Fruit fly (Drosophila melanogaster) whole organism, wandering third instar larva: ENCODE results near the gene Adsl.
A peak's percentile ranks its signal among the peaks of the same experiment; 100 is the strongest.

Experiments
- Abd-B ChIP-seq: fragments of >200 bp; optimal IDR thresholded peaks from 2 replicates; lab custom pipeline; 2017; ENCODE audit warnings: missing biosample characterization, missing genetic modification characterization
- CG9705 ChIP-seq: fragments of 200-800 bp; sonication (Bioruptor generic); optimal IDR thresholded peaks from 2 replicates; lab custom pipeline; 2018; ENCODE audit warnings: missing biosample characterization, mild to moderate bottlenecking, missing genetic modification characterization
- CrebA ChIP-seq: fragments of 200-800 bp; sonication (Bioruptor generic); optimal IDR thresholded peaks from 2 replicates; lab custom pipeline; 2016; ENCODE audit warnings: missing biosample characterization, mild to moderate bottlenecking, missing genetic modification characterization, borderline replicate concordance
- Dif ChIP-seq: fragments of 200-275, 200-300 bp; sonication (Bioruptor generic); optimal IDR thresholded peaks from 2 replicates; lab custom pipeline; 2018; ENCODE audit warnings: missing biosample characterization, missing genetic modification characterization; ENCODE audit not compliant: partially characterized antibody
- GATAd ChIP-seq: sonication (Bioruptor generic); optimal IDR thresholded peaks from 2 replicates; lab custom pipeline; 2016; ENCODE audit warnings: missing biosample characterization, missing genetic modification characterization
- HLH106 ChIP-seq: fragments of 200-800 bp; optimal IDR thresholded peaks from 3 replicates; lab custom pipeline; 2019; ENCODE audit warnings: missing biosample characterization, mild to moderate bottlenecking, missing genetic modification characterization, moderate library complexity
- Hr78 ChIP-seq: fragments of >200 bp; optimal IDR thresholded peaks from 2 replicates; lab custom pipeline; 2017; ENCODE audit warnings: missing biosample characterization, missing genetic modification characterization
- Hr83 ChIP-seq: fragments of 200-300 bp; sonication (Bioruptor generic); optimal IDR thresholded peaks from 2 replicates; lab custom pipeline; 2016; ENCODE audit warnings: missing biosample characterization, mild to moderate bottlenecking, missing genetic modification characterization, moderate library complexity; ENCODE audit not compliant: poor library complexity, severe bottlenecking
- Mio ChIP-seq: sonication (Bioruptor generic); optimal IDR thresholded peaks from 2 replicates; lab custom pipeline; 2016; ENCODE audit warnings: missing biosample characterization, missing genetic modification characterization
- N ChIP-seq: fragments of >200 bp; optimal IDR thresholded peaks from 2 replicates; lab custom pipeline; 2018; ENCODE audit warnings: missing biosample characterization, missing external identifiers, missing genetic modification characterization
- OdsH ChIP-seq: fragments of 200-800 bp; sonication (Bioruptor generic); optimal IDR thresholded peaks from 2 replicates; lab custom pipeline; 2016; ENCODE audit warnings: missing biosample characterization, mild to moderate bottlenecking, missing genetic modification characterization
- Rel ChIP-seq, 2 experiments: fragments of 200-800 bp; sonication (Bioruptor generic) in 1 of 2; optimal IDR thresholded peaks; 2 replicates in 1 of 2; 3 replicates in 1 of 2; lab custom pipeline; 2016 to 2019; ENCODE audit warnings: mild to moderate bottlenecking in 2 of 2, missing biosample characterization in 2 of 2, missing genetic modification characterization in 2 of 2, moderate library complexity in 1 of 2
- Sp1 ChIP-seq: fragments of 200-800 bp; sonication (Bioruptor generic); optimal IDR thresholded peaks from 3 replicates; lab custom pipeline; 2019; ENCODE audit warnings: missing biosample characterization, mild to moderate bottlenecking, missing genetic modification characterization, moderate library complexity
- Vsx2 ChIP-seq: fragments of 200-300, 225-300 bp; sonication (Bioruptor generic); optimal IDR thresholded peaks from 2 replicates; lab custom pipeline; 2018; ENCODE audit warnings: missing biosample characterization, missing genetic modification characterization; ENCODE audit not compliant: partially characterized antibody
- brk ChIP-seq: fragments of 200-800 bp; sonication (Bioruptor generic); optimal IDR thresholded peaks from 2 replicates; lab custom pipeline; 2016; ENCODE audit warnings: missing biosample characterization, mild to moderate bottlenecking, missing genetic modification characterization
- dl ChIP-seq, 2 experiments: fragments of 175-275, 200-275 bp in 1 of 2; fragments of 200-275 bp in 1 of 2; sonication (Bioruptor generic); optimal IDR thresholded peaks; lab custom pipeline; 2018; ENCODE audit warnings: mild to moderate bottlenecking in 2 of 2, missing biosample characterization in 2 of 2, missing genetic modification characterization in 2 of 2, moderate library complexity in 2 of 2; ENCODE audit not compliant: partially characterized antibody in 2 of 2, insufficient read depth in 1 of 2
- dmrt93B ChIP-seq: fragments of 200-800 bp; sonication (Bioruptor generic); optimal IDR thresholded peaks from 2 replicates; lab custom pipeline; 2018; ENCODE audit warnings: missing biosample characterization, mild to moderate bottlenecking, missing genetic modification characterization
- dsf ChIP-seq: sonication (Bioruptor generic); optimal IDR thresholded peaks from 2 replicates; lab custom pipeline; 2016; ENCODE audit warnings: missing biosample characterization, missing genetic modification characterization, borderline replicate concordance
- ey ChIP-seq: fragments of 200-800 bp; sonication (Bioruptor generic); optimal IDR thresholded peaks from 2 replicates; lab custom pipeline; 2016; ENCODE audit warnings: missing biosample characterization, missing genetic modification characterization
- foxo ChIP-seq, 2 experiments: fragments of 200-800 bp; sonication (Bioruptor generic); optimal IDR thresholded peaks; 2 replicates in 1 of 2; 3 replicates in 1 of 2; lab custom pipeline; 2016 to 2017; ENCODE audit warnings: missing biosample characterization in 2 of 2, missing genetic modification characterization in 2 of 2
- fru ChIP-seq: fragments of 200-800 bp; sonication (Bioruptor generic); optimal IDR thresholded peaks from 3 replicates; lab custom pipeline; 2016; ENCODE audit warnings: missing biosample characterization, mild to moderate bottlenecking, missing genetic modification characterization
- h ChIP-seq: fragments of 200-800 bp; sonication (Bioruptor generic); optimal IDR thresholded peaks from 3 replicates; lab custom pipeline; 2016; ENCODE audit warnings: missing biosample characterization, mild to moderate bottlenecking, missing genetic modification characterization
- jim ChIP-seq: fragments of 175-275, 200-325 bp; sonication (Bioruptor generic); optimal IDR thresholded peaks from 2 replicates; lab custom pipeline; 2016; ENCODE audit warnings: missing biosample characterization, mild to moderate bottlenecking, missing genetic modification characterization
- lola ChIP-seq: fragments of >200 bp; optimal IDR thresholded peaks from 2 replicates; lab custom pipeline; 2017; ENCODE audit warnings: missing biosample characterization, missing genetic modification characterization
- pan ChIP-seq: fragments of >200 bp; optimal IDR thresholded peaks from 2 replicates; lab custom pipeline; 2017
- psq ChIP-seq: fragments of 200-800 bp; sonication (Bioruptor generic); optimal IDR thresholded peaks from 3 replicates; lab custom pipeline; 2017; ENCODE audit warnings: missing biosample characterization, mild to moderate bottlenecking, missing genetic modification characterization, moderate library complexity
- sv ChIP-seq: fragments of 200-800 bp; sonication (Bioruptor generic); optimal IDR thresholded peaks from 3 replicates; lab custom pipeline; 2016; ENCODE audit warnings: missing biosample characterization, missing genetic modification characterization
- usp ChIP-seq: fragments of >200 bp; optimal IDR thresholded peaks from 2 replicates; lab custom pipeline; 2017; ENCODE audit warnings: missing biosample characterization, missing genetic modification characterization
- woc ChIP-seq: sonication (Bioruptor generic); optimal IDR thresholded peaks from 2 replicates; lab custom pipeline; 2016; ENCODE audit warnings: missing biosample characterization, mild to moderate bottlenecking, missing genetic modification characterization

The Adsl gene

dm6 chr3R:17062705-17063104 lies 41.8 kb upstream of the Adsl start:
- TF ChIP-seq pan (lab: Kevin White, UChicago) (no peak), Dif (GFP tag; lab: Kevin White, UChicago) (peak; percentile 27), dsf (no peak), sv (no peak), HLH106 (tag; lab: Kevin White, UChicago) (no peak), Mio (no peak)

- no peak for TF ChIP-seq woc (GFP tag; lab: Kevin White, UChicago)
- no peak for TF ChIP-seq ey (GFP tag; lab: Kevin White, UChicago)
- TF ChIP-seq HLH106 (tag; lab: Kevin White, UChicago) = peak; percentile 2
- TF ChIP-seq Dif (GFP tag; lab: Kevin White, UChicago) = peak; percentile 56
- TF ChIP-seq Rel (GFP tag; optimal IDR thresholded peaks at IDR 0.05; lab: Kevin White, UChicago) = peak; percentile 61
- no peak for TF ChIP-seq Rel (tag; optimal IDR thresholded peaks at IDR 0.05; lab: Kevin White, UChicago)
- TF ChIP-seq usp (GFP tag; lab: Kevin White, UChicago) = no peak
- TF ChIP-seq brk (GFP tag; lab: Kevin White, UChicago) = peak; percentile 79
- no peak for TF ChIP-seq sv
- peak; percentile 29 for TF ChIP-seq Vsx2 (GFP tag; lab: Kevin White, UChicago)
- no peak for TF ChIP-seq N
- TF ChIP-seq GATAd (GFP tag; lab: Kevin White, UChicago) = no peak
- TF ChIP-seq fru (GFP tag; lab: Kevin White, UChicago) = peak; percentile 32
- no peak for TF ChIP-seq dmrt93B (GFP tag; lab: Kevin White, UChicago)
- TF ChIP-seq Hr83 (GFP tag; lab: Kevin White, UChicago) = peak; percentile 38
- peak in 1 of 2 experiments; percentile 9 for TF ChIP-seq dl (GFP tag; optimal IDR thresholded peaks at IDR 0.05; lab: Kevin White, UChicago; ENCODE audit: insufficient read depth in 1 of 2, partially characterized antibody in 2 of 2)
- TF ChIP-seq OdsH (GFP tag; lab: Kevin White, UChicago) = no peak
- no peak for TF ChIP-seq h (GFP tag; lab: Kevin White, UChicago)
- no peak for TF ChIP-seq Sp1 (GFP tag; lab: Kevin White, UChicago)
- no peak for TF ChIP-seq dsf
- TF ChIP-seq lola (GFP tag; lab: Kevin White, UChicago) = no peak
- no peak for TF ChIP-seq CrebA (GFP tag; lab: Kevin White, UChicago)
- TF ChIP-seq psq (GFP tag; lab: Kevin White, UChicago) = peak; percentile 7
These were observed 40.9 kb upstream of the Adsl start for dm6 chr3R:17061736-17062371.

dm6 chr3R:17060809-17061394 lies 40.0 kb upstream of the Adsl start:
- TF ChIP-seq woc (GFP tag; lab: Kevin White, UChicago) (no peak), Hr78 (no peak), HLH106 (tag; lab: Kevin White, UChicago) (no peak), Rel (GFP tag; optimal IDR thresholded peaks at IDR 0.05; lab: Kevin White, UChicago) (no peak), Rel (tag; optimal IDR thresholded peaks at IDR 0.05; lab: Kevin White, UChicago) (no peak), OdsH (GFP tag; lab: Kevin White, UChicago) (no peak), CrebA (GFP tag; lab: Kevin White, UChicago) (no peak), Sp1 (GFP tag; lab: Kevin White, UChicago) (no peak), pan (lab: Kevin White, UChicago) (no peak), dl (GFP tag; optimal IDR thresholded peaks at IDR 0.05; lab: Kevin White, UChicago; ENCODE audit: insufficient read depth in 1 of 2, partially characterized antibody in 2 of 2) (no peak), dmrt93B (GFP tag; lab: Kevin White, UChicago) (no peak), CG9705 (no peak)

- TF ChIP-seq Abd-B (GFP tag; lab: Kevin White, UChicago) = no peak
- TF ChIP-seq woc (GFP tag; lab: Kevin White, UChicago) = peak; percentile 20
- no peak for TF ChIP-seq jim (GFP tag; lab: Kevin White, UChicago)
- peak; percentile 31 for TF ChIP-seq ey (GFP tag; lab: Kevin White, UChicago)
- peak; percentile 16 for TF ChIP-seq fru (GFP tag; lab: Kevin White, UChicago)
- no peak for TF ChIP-seq h (GFP tag; lab: Kevin White, UChicago)
- TF ChIP-seq sv = peak; percentile 32
- peak in 1 of 2 experiments; percentile 20 for TF ChIP-seq foxo (GFP tag; optimal IDR thresholded peaks at IDR 0.05; lab: Kevin White, UChicago)
- no peak for TF ChIP-seq N
- peak; percentile 12 for TF ChIP-seq psq (GFP tag; lab: Kevin White, UChicago)
- TF ChIP-seq Vsx2 (GFP tag; lab: Kevin White, UChicago) = no peak
These were observed 39.3 kb upstream of the Adsl start for dm6 chr3R:17060244-17060664.
